Fruit fly (Drosophila melanogaster) whole organism, adult: Measurements from ENCODE around the gene Tom.

Experiments used
- CG11617 ChIP-seq: fragments of 200-800 bp; sonication (Bioruptor generic); optimal IDR thresholded peaks from 2 replicates; lab custom pipeline; 2017; ENCODE audit warnings: mild to moderate bottlenecking, missing biosample characterization, missing genetic modification reagents, missing genetic modification characterization
- CG14711 ChIP-seq: fragments of 200-800 bp; sonication (Bioruptor generic); optimal IDR thresholded peaks from 2 replicates; lab custom pipeline; 2018; ENCODE audit warnings: missing biosample characterization, mild to moderate bottlenecking, missing genetic modification characterization, moderate library complexity
- CG5204 ChIP-seq: fragments of 200-800 bp; sonication (Bioruptor generic); optimal IDR thresholded peaks from 2 replicates; lab custom pipeline; 2016; ENCODE audit warnings: missing biosample characterization, missing genetic modification characterization
- CG7101 ChIP-seq: fragments of 200-800 bp; sonication (Bioruptor generic); optimal IDR thresholded peaks from 2 replicates; lab custom pipeline; 2018; ENCODE audit warnings: missing biosample characterization, mild to moderate bottlenecking, missing genetic modification characterization, moderate library complexity
- Crg-1 ChIP-seq: fragments of 200-800 bp; sonication (Bioruptor generic); optimal IDR thresholded peaks from 2 replicates; lab custom pipeline; 2016; ENCODE audit warnings: missing biosample characterization, missing genetic modification characterization
- Mnt ChIP-seq: fragments of 200-800 bp; sonication (Bioruptor generic); optimal IDR thresholded peaks from 2 replicates; lab custom pipeline; 2016; ENCODE audit warnings: missing biosample characterization, mild to moderate bottlenecking, missing genetic modification characterization
- kay ChIP-seq: fragments of 200-800 bp; sonication (Bioruptor generic); peaks from one replicate; lab custom pipeline; 2016; ENCODE audit warnings: missing biosample characterization, missing genetic modification characterization, borderline replicate concordance
- pad ChIP-seq: fragments of 200-800 bp; sonication (Bioruptor generic); optimal IDR thresholded peaks from 3 replicates; lab custom pipeline; 2017; ENCODE audit warnings: missing biosample characterization, missing genetic modification characterization, mild to moderate bottlenecking, moderate library complexity, missing genetic modification reagents

DNA sequence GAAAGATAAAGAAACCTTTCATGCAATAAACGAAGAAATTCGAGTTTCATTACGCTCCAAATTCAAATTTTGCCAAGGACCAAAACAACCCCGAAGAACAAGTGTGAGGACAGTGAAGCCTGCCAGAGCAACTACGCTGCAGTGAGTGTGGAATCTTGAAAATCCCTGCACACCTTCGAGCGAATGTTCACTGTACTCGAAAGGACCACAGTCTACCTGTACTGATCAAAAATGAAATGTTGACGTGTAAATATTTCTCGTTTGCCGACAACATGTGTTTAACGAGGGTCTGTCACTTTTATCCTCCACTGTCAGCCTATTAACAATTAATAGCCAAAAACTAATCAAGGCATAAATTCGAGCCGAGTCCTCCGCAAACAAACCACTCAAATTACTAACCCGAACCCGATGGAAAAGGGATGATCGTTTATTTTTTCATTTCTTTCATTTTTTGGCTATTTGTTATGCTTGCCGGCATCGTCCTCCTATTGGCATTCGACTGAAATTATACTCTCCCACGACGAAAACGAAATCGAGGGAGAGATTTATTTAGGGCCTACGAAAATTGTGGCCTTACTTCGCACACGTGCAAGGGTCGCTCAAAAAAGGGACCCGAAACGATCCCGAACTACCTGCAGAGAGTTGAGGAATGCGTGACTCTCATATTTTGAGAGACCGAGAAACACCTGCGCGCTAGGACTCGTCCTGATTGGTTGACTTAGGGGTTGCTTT is 2.9 kb downstream of the Tom start:
- TF ChIP-seq CG5204 (GFP tag; lab: Kevin White, UChicago) (no peak), Crg-1 (GFP tag; lab: Kevin White, UChicago) (no peak), kay (GFP tag; lab: Kevin White, UChicago) (no peak), CG11617 (GFP tag; lab: Kevin White, UChicago) (no peak), pad (no peak), CG14711 (no peak), Mnt (no peak), CG7101 (tag; lab: Kevin White, UChicago) (no peak)
